Fruit fly (Drosophila melanogaster) whole organism, embryonic: ENCODE results near the gene fau.
A peak's percentile ranks its signal among the peaks of the same experiment; 100 is the strongest.

Source experiments
- Atf-2 ChIP-seq: fragments of 200-800 bp; sonication (Bioruptor generic); optimal IDR thresholded peaks from 2 replicates; lab custom pipeline; 2016; ENCODE audit warnings: missing biosample characterization, missing genetic modification characterization
- Bteb2 ChIP-seq: fragments of 200-800 bp; sonication (Bioruptor generic); optimal IDR thresholded peaks from 2 replicates; lab custom pipeline; 2016; ENCODE audit warnings: missing biosample characterization, missing genetic modification characterization
- CG12219 ChIP-seq: fragments of 200-800 bp; sonication (Bioruptor generic); optimal IDR thresholded peaks from 3 replicates; lab custom pipeline; 2018; ENCODE audit warnings: missing biosample characterization, mild to moderate bottlenecking, missing genetic modification characterization
- CG14965 ChIP-seq: fragments of 200-800 bp; sonication (Bioruptor generic); optimal IDR thresholded peaks from 2 replicates; lab custom pipeline; 2016; ENCODE audit warnings: missing biosample characterization, missing genetic modification characterization, borderline replicate concordance
- CG15073 ChIP-seq: fragments of 200-800 bp; sonication (Bioruptor generic); optimal IDR thresholded peaks from 2 replicates; lab custom pipeline; 2016; ENCODE audit warnings: missing biosample characterization, missing genetic modification characterization
- CG15601 ChIP-seq: fragments of 200-800 bp; sonication (Bioruptor generic); optimal IDR thresholded peaks from 3 replicates; lab custom pipeline; 2019; ENCODE audit warnings: missing biosample characterization, mild to moderate bottlenecking, missing genetic modification characterization, moderate library complexity
- CG16863 ChIP-seq: fragments of 200-800 bp; sonication (Bioruptor generic); optimal IDR thresholded peaks from 3 replicates; lab custom pipeline; 2016; ENCODE audit warnings: missing biosample characterization, missing genetic modification characterization
- CG17612 ChIP-seq: fragments of 200-800 bp; sonication (Bioruptor generic); IDR thresholded peaks from 2 replicates; pipeline ENCODE4 v1.3.6; 2022; ENCODE audit warnings: missing biosample characterization, missing genetic modification characterization
- CG2875 ChIP-seq: fragments of 200-800 bp; sonication (Bioruptor generic); optimal IDR thresholded peaks from 2 replicates; lab custom pipeline; 2017; ENCODE audit warnings: missing biosample characterization, mild to moderate bottlenecking, missing genetic modification characterization, missing genetic modification reagents
- CG31365 ChIP-seq: fragments of 200-800 bp; sonication (Bioruptor generic); optimal IDR thresholded peaks from 2 replicates; lab custom pipeline; 2018; ENCODE audit warnings: missing biosample characterization, mild to moderate bottlenecking, missing genetic modification characterization
- CG34224 ChIP-seq: fragments of 200-800 bp; sonication (Bioruptor generic); IDR thresholded peaks from 3 replicates; pipeline ENCODE4 v1.3.6; 2022; ENCODE audit warnings: missing biosample characterization, missing genetic modification characterization; ENCODE audit not compliant: partially characterized antibody
- CG5245 ChIP-seq: fragments of 200-800 bp; sonication (Bioruptor generic); optimal IDR thresholded peaks from 3 replicates; lab custom pipeline; 2016; ENCODE audit warnings: missing biosample characterization, missing genetic modification characterization
- CG5953 ChIP-seq: fragments of 200-800 bp; sonication (Bioruptor generic); IDR thresholded peaks from 2 replicates; pipeline ENCODE4 v1.3.6; 2022; ENCODE audit warnings: missing biosample characterization, missing genetic modification characterization
- CG7839 ChIP-seq: fragments of 200-800 bp; sonication (Bioruptor generic); optimal IDR thresholded peaks from 3 replicates; lab custom pipeline; 2018; ENCODE audit warnings: missing biosample characterization, mild to moderate bottlenecking, missing genetic modification characterization, moderate library complexity
- CG8944 ChIP-seq: fragments of 200-800 bp; sonication (Bioruptor generic); optimal IDR thresholded peaks from 3 replicates; lab custom pipeline; 2016; ENCODE audit warnings: missing biosample characterization, missing genetic modification characterization
- CTCF ChIP-seq: fragments of 200-800 bp; sonication (Bioruptor generic); optimal IDR thresholded peaks from 2 replicates; lab custom pipeline; 2017; ENCODE audit warnings: missing biosample characterization, mild to moderate bottlenecking, missing genetic modification characterization, moderate library complexity
- Dbx ChIP-seq: fragments of 200-800 bp; sonication (Bioruptor generic); IDR thresholded peaks from 3 replicates; pipeline ENCODE4 v1.3.6; 2022; ENCODE audit warnings: missing biosample characterization, missing genetic modification characterization
- Dek ChIP-seq: fragments of 200-800 bp; sonication (Bioruptor generic); optimal IDR thresholded peaks from 3 replicates; lab custom pipeline; 2019; ENCODE audit warnings: missing biosample characterization, mild to moderate bottlenecking, missing genetic modification characterization, moderate library complexity
- Eip74EF ChIP-seq, 2 experiments: fragments of 200-800 bp in 1 of 2; fragments of >200 bp in 1 of 2; sonication (Bioruptor generic) in 1 of 2; optimal IDR thresholded peaks; 2 replicates each; lab custom pipeline; 2017 to 2019; ENCODE audit warnings: missing biosample characterization in 2 of 2, missing genetic modification characterization in 2 of 2, mild to moderate bottlenecking in 1 of 2, moderate library complexity in 1 of 2
- HmgZ ChIP-seq: fragments of 200-800 bp; sonication (Bioruptor generic); optimal IDR thresholded peaks from 2 replicates; lab custom pipeline; 2018; ENCODE audit warnings: missing biosample characterization, mild to moderate bottlenecking, missing genetic modification characterization
- Hr39 ChIP-seq: fragments of >200 bp; optimal IDR thresholded peaks from 2 replicates; lab custom pipeline; 2017
- Lim3 ChIP-seq: fragments of 200-800 bp; sonication (Bioruptor generic); IDR thresholded peaks from 2 replicates; pipeline ENCODE4 v1.3.6; 2022; ENCODE audit warnings: missing biosample characterization, missing genetic modification characterization
- MBD-R2 ChIP-seq: fragments of 200-800 bp; sonication (Bioruptor generic); IDR thresholded peaks from 2 replicates; pipeline ENCODE4 v1.3.6; 2022; ENCODE audit warnings: missing biosample characterization, missing genetic modification characterization
- Med ChIP-seq: fragments of 200-800 bp; sonication (Bioruptor generic); peaks from one replicate; lab custom pipeline; 2016; ENCODE audit warnings: missing biosample characterization, missing genetic modification characterization, mild to moderate bottlenecking, inconsistent platforms, moderate library complexity
- Neu2 ChIP-seq: fragments of 200-800 bp; sonication (Bioruptor generic); optimal IDR thresholded peaks from 3 replicates; lab custom pipeline; 2016; ENCODE audit warnings: missing biosample characterization, missing genetic modification characterization, borderline replicate concordance
- Sry-δ ChIP-seq: fragments of 200-800 bp; sonication (Bioruptor generic); optimal IDR thresholded peaks from 2 replicates; lab custom pipeline; 2016; ENCODE audit warnings: missing biosample characterization, missing genetic modification characterization
- Stat92E ChIP-seq, 3 experiments: fragments of >200 bp in 2 of 3; fragments of 200-800 bp in 1 of 3; sonication (Bioruptor generic) in 1 of 3; optimal IDR thresholded peaks; 2 replicates each; lab custom pipeline; 2017 to 2019; ENCODE audit warnings: missing biosample characterization in 3 of 3, missing genetic modification characterization in 3 of 3, mild to moderate bottlenecking in 1 of 3, moderate library complexity in 1 of 3
- aop ChIP-seq: fragments of 200-800 bp; sonication (Bioruptor generic); IDR thresholded peaks from 2 replicates; pipeline ENCODE4 v1.3.6; 2022; ENCODE audit warnings: missing biosample characterization, missing genetic modification characterization
- ase ChIP-seq: fragments of 200-800 bp; sonication (Bioruptor generic); IDR thresholded peaks from 3 replicates; pipeline ENCODE4 v1.3.6; 2022; ENCODE audit warnings: missing biosample characterization, missing genetic modification characterization
- bab2 ChIP-seq: fragments of 200-800 bp; sonication (Bioruptor generic); optimal IDR thresholded peaks from 2 replicates; lab custom pipeline; 2016; ENCODE audit warnings: missing biosample characterization, missing genetic modification characterization
- bcd ChIP-seq: fragments of 200-800 bp; sonication (Bioruptor generic); optimal IDR thresholded peaks from 2 replicates; lab custom pipeline; 2017; ENCODE audit warnings: missing biosample characterization, mild to moderate bottlenecking, missing genetic modification characterization
- ci ChIP-seq: fragments of 200-800 bp; sonication (Bioruptor generic); IDR thresholded peaks from 3 replicates; pipeline ENCODE4 v1.3.6; 2022; ENCODE audit warnings: missing biosample characterization, missing genetic modification characterization
- dm ChIP-seq: fragments of 200-800 bp; sonication (Bioruptor generic); optimal IDR thresholded peaks from 3 replicates; lab custom pipeline; 2016; ENCODE audit warnings: missing biosample characterization, missing genetic modification characterization
- dpn ChIP-seq, 2 experiments: fragments of 200-800 bp; sonication (Bioruptor generic); optimal IDR thresholded peaks; 3 replicates each; lab custom pipeline; 2016; ENCODE audit warnings: missing biosample characterization in 2 of 2, missing genetic modification characterization in 2 of 2
- en ChIP-seq: fragments of 200-800 bp; sonication (Bioruptor generic); optimal IDR thresholded peaks from 2 replicates; lab custom pipeline; 2016; ENCODE audit warnings: missing biosample characterization, missing genetic modification characterization
- fd3F ChIP-seq: fragments of 200-800 bp; sonication (Bioruptor generic); optimal IDR thresholded peaks from 2 replicates; lab custom pipeline; 2018; ENCODE audit warnings: missing biosample characterization, mild to moderate bottlenecking, missing genetic modification characterization, moderate library complexity
- fd64A ChIP-seq: fragments of 200-800 bp; sonication (Bioruptor generic); optimal IDR thresholded peaks from 3 replicates; lab custom pipeline; 2018; ENCODE audit warnings: missing biosample characterization, mild to moderate bottlenecking, missing genetic modification characterization
- her ChIP-seq: fragments of 200-800 bp; sonication (Bioruptor generic); optimal IDR thresholded peaks from 2 replicates; lab custom pipeline; 2016; ENCODE audit warnings: missing biosample characterization, missing genetic modification characterization
- lmd ChIP-seq: fragments of 200-800 bp; sonication (Bioruptor generic); IDR thresholded peaks from 2 replicates; pipeline ENCODE4 v1.3.6; 2022; ENCODE audit warnings: missing biosample characterization, missing genetic modification characterization
- nau ChIP-seq: fragments of 200-800 bp; sonication (Bioruptor generic); optimal IDR thresholded peaks from 3 replicates; lab custom pipeline; 2017; ENCODE audit warnings: missing biosample characterization, mild to moderate bottlenecking, missing genetic modification characterization, missing genetic modification reagents
- org-1 ChIP-seq: fragments of 200-800 bp; sonication (Bioruptor generic); optimal IDR thresholded peaks from 2 replicates; lab custom pipeline; 2017; ENCODE audit warnings: missing biosample characterization, missing genetic modification characterization
- otp ChIP-seq: fragments of 200-800 bp; sonication (Bioruptor generic); IDR thresholded peaks from 3 replicates; pipeline ENCODE4, ENCODE4 v1.3.6; 2022; ENCODE audit warnings: missing biosample characterization, missing genetic modification characterization
- p53 ChIP-seq: fragments of 200-800 bp; sonication (Bioruptor generic); optimal IDR thresholded peaks from 2 replicates; lab custom pipeline; 2016; ENCODE audit warnings: missing biosample characterization, missing genetic modification characterization
- ro ChIP-seq: fragments of 200-800 bp; sonication (Bioruptor generic); IDR thresholded peaks from 2 replicates; pipeline ENCODE4 v1.3.6; 2022; ENCODE audit warnings: missing biosample characterization, missing genetic modification characterization
- sd ChIP-seq: fragments of 200-800 bp; sonication (Bioruptor generic); optimal IDR thresholded peaks from 3 replicates; lab custom pipeline; 2018; ENCODE audit warnings: missing biosample characterization, mild to moderate bottlenecking, missing genetic modification characterization, moderate library complexity
- seq ChIP-seq: fragments of 200-800 bp; sonication (Bioruptor generic); IDR thresholded peaks from 2 replicates; pipeline ENCODE4 v1.3.6; 2022; ENCODE audit warnings: missing biosample characterization, missing genetic modification characterization
- sim ChIP-seq: fragments of 200-800 bp; sonication (Bioruptor generic); IDR thresholded peaks from 2 replicates; pipeline ENCODE4 v1.3.6; 2022; ENCODE audit warnings: missing biosample characterization, missing genetic modification characterization
- so ChIP-seq: fragments of 200-800 bp; sonication (Bioruptor generic); IDR thresholded peaks from 3 replicates; pipeline ENCODE4 v1.3.6; 2022; ENCODE audit warnings: missing biosample characterization, missing genetic modification characterization
- tap ChIP-seq: fragments of 200-800 bp; optimal IDR thresholded peaks from 3 replicates; lab custom pipeline; 2019; ENCODE audit warnings: missing biosample characterization, mild to moderate bottlenecking, missing genetic modification characterization, moderate library complexity
- yki ChIP-seq: fragments of >200 bp; optimal IDR thresholded peaks from 3 replicates; lab custom pipeline; 2018

Gene fau

dm6 chr3R:10760966-10761855 lies 16.0 kb downstream of the fau start, which contains the start of the genes MED7 and Cap-H2 (continued):
- TF ChIP-seq Neu2 (GFP tag; lab: Kevin White, UChicago): no peak
- TF ChIP-seq her (GFP tag; lab: Kevin White, UChicago): peak; percentile 26
- TF ChIP-seq CG15073 (GFP tag; lab: Kevin White, UChicago): no peak
- TF ChIP-seq CG12219 (GFP tag; lab: Kevin White, UChicago): peak; percentile 23
- TF ChIP-seq ro (GFP tag; lab: Robert Waterston, UW): peak; percentile 27; the same call in 1 of the 2 replicates
- TF ChIP-seq CTCF (GFP tag; lab: Kevin White, UChicago): no peak
- peak; percentile 95 for TF ChIP-seq bab2 (GFP tag; lab: Kevin White, UChicago)
- TF ChIP-seq en (GFP tag; lab: Kevin White, UChicago): no peak
- peak; percentile 57; the same call in 1 of the 2 replicates for TF ChIP-seq seq
- TF ChIP-seq dm (GFP tag; lab: Kevin White, UChicago): peak; percentile 70
- TF ChIP-seq CG31365 (tag; lab: Kevin White, UChicago): no peak
- TF ChIP-seq Med (GFP tag; lab: Kevin White, UChicago): peak; percentile 98
- peak; percentile 73 for TF ChIP-seq CG5245 (GFP tag; lab: Kevin White, UChicago)
- TF ChIP-seq ase (GFP tag; lab: Robert Waterston, UW): peak; percentile 79; the same call in 2 of the 3 replicates
- no peak for TF ChIP-seq fd64A (GFP tag; lab: Kevin White, UChicago)
- peak; percentile 57 for TF ChIP-seq fd3F (GFP tag; lab: Kevin White, UChicago)
- peak; percentile 78; the same call in 2 of the 3 replicates for TF ChIP-seq so
- TF ChIP-seq org-1 (GFP tag; lab: Kevin White, UChicago): no peak
- TF ChIP-seq Stat92E (GFP tag; optimal IDR thresholded peaks at IDR 0.05; lab: Kevin White, UChicago): peak in 1 of 3 experiments; percentile 89
- TF ChIP-seq CG7839 (tag; lab: Kevin White, UChicago): no peak
- no peak for TF ChIP-seq Lim3
- TF ChIP-seq CG2875 (GFP tag; lab: Kevin White, UChicago): no peak
- no peak for TF ChIP-seq yki (lab: Kevin White, UChicago)
- TF ChIP-seq Hr39 (lab: Kevin White, UChicago): no peak
- peak; percentile 55; the same call in 1 of the 2 replicates for TF ChIP-seq CG17612 (GFP tag; lab: Robert Waterston, UW)
- TF ChIP-seq sd (tag; lab: Kevin White, UChicago): no peak
- TF ChIP-seq CG8944 (GFP tag; lab: Kevin White, UChicago): peak; percentile 80
- no peak for TF ChIP-seq nau (GFP tag; lab: Kevin White, UChicago)
- peak; percentile 98 for TF ChIP-seq CG34224
- peak; percentile 74 for TF ChIP-seq Bteb2 (GFP tag; lab: Kevin White, UChicago)
- peak; percentile 97 for TF ChIP-seq Sry-δ (GFP tag; lab: Kevin White, UChicago)
- TF ChIP-seq CG16863 (GFP tag; lab: Kevin White, UChicago): peak; percentile 67
- TF ChIP-seq CG14965 (GFP tag; lab: Kevin White, UChicago): no peak
- TF ChIP-seq bcd (GFP tag; lab: Kevin White, UChicago): peak; percentile 64
- peak; percentile 74 for TF ChIP-seq HmgZ (tag; lab: Kevin White, UChicago)
- peak; percentile 51 for TF ChIP-seq tap (tag; lab: Kevin White, UChicago)
- no peak for TF ChIP-seq Eip74EF (GFP tag; optimal IDR thresholded peaks at IDR 0.05; lab: Kevin White, UChicago)
- peak; percentile 81 to 85 for TF ChIP-seq dpn (GFP tag; optimal IDR thresholded peaks at IDR 0.05; lab: Kevin White, UChicago)
- TF ChIP-seq p53 (GFP tag; lab: Kevin White, UChicago): peak; percentile 20
- peak; percentile 87 for TF ChIP-seq lmd
- peak; percentile 72 for TF ChIP-seq CG15601 (tag; lab: Kevin White, UChicago)
- TF ChIP-seq Atf-2 (GFP tag; lab: Kevin White, UChicago): peak; percentile 59
- TF ChIP-seq aop: no peak; the same call in 1 of the 2 replicates
- TF ChIP-seq Dbx: peak; percentile 89
- peak; percentile 91 for TF ChIP-seq MBD-R2
- TF ChIP-seq sim (GFP tag; lab: Robert Waterston, UW): no peak
- peak; percentile 69 for TF ChIP-seq Dek
- TF ChIP-seq CG5953 (GFP tag; lab: Robert Waterston, UW): 0 out of 2 replicates have a peak, but pooled peaks have one; percentile 59
- peak; percentile 77 for TF ChIP-seq ci (GFP tag; lab: Robert Waterston, UW)
- peak; percentile 40; the same call in 1 of the 3 replicates for TF ChIP-seq otp (GFP tag; lab: Robert Waterston, UW)
